Worm (Caenorhabditis elegans) whole organism, dauer: Measurements from ENCODE around the gene ZC190.8.
"Not testable (repeated sequence)": the region's sequence is repeated elsewhere in the genome, so short reads cannot be mapped to it uniquely, and the experiment has no call there.

Experiments
- unc-62 ChIP-seq: sonication (generic microtip); optimal IDR thresholded peaks from 2 replicates; lab custom pipeline; 2017; ENCODE audit warnings: missing biosample characterization, missing genetic modification reagents, missing genetic modification characterization

The ZC190.8 gene

ce11 chrV:8687707-8688106 is at the start of gene ZC190.8:
ZC190.8 (minus strand) TSS chrV:8687807.
- no peak for TF ChIP-seq unc-62

- no peak for TF ChIP-seq unc-62
These were observed 48.8 kb upstream of the ZC190.8 start, which contains the start of gene ZC196.3 for ce11 chrV:8736369-8736768. ZC196.3 (plus strand) TSS chrV:8736669.

ce11 chrV:8732934-8733333 is 45.3 kb upstream of the ZC190.8 start, which contains the start of gene ZC196.4:
ZC196.4 (plus strand) TSS chrV:8733106.
- TF ChIP-seq unc-62, result no peak

- no peak for TF ChIP-seq unc-62
These were observed 43.4 kb upstream of the ZC190.8 start for ce11 chrV:8730991-8731390.

- TF ChIP-seq unc-62, result no peak
These were observed 41.5 kb upstream of the ZC190.8 start, which contains the start of gene ZC196.5 for ce11 chrV:8729100-8729499. ZC196.5 (plus strand) TSS chrV:8729400.

ce11 chrV:8727077-8727476 is 39.5 kb upstream of the ZC190.8 start, which contains the start of gene ZC196.9:
ZC196.9 (minus strand) TSS chrV:8727177.
- no peak for TF ChIP-seq unc-62

- not testable (repeated sequence) for TF ChIP-seq unc-62
These were observed 38.6 kb upstream of the ZC190.8 start, which contains the start of gene droe-8 for ce11 chrV:8726228-8726627. droe-8 (plus strand) TSS chrV:8726528.

- not testable (repeated sequence) for TF ChIP-seq unc-62
These were observed 34.6 kb upstream of the ZC190.8 start, which contains the start of gene ZC196.8 for ce11 chrV:8722160-8722559. ZC196.8 (minus strand) TSS chrV:8722260.

- no peak for TF ChIP-seq unc-62
These were observed 30.8 kb upstream of the ZC190.8 start for ce11 chrV:8718399-8718798.

ce11 chrV:8716175-8716574 is 28.6 kb upstream of the ZC190.8 start, which contains the start of gene glr-5:
glr-5 (plus strand) TSS chrV:8716495.
- no peak for TF ChIP-seq unc-62

ce11 chrV:8711910-8712309 is 24.3 kb upstream of the ZC190.8 start, which contains the start of gene ZC178.2:
ZC178.2 (minus strand) TSS chrV:8712010.
- no peak for TF ChIP-seq unc-62

- TF ChIP-seq unc-62, result not testable (repeated sequence)
These were observed 8.6 kb upstream of the ZC190.8 start, which contains the start of gene ZC190.10 for ce11 chrV:8696218-8696617. ZC190.10 (minus strand) TSS chrV:8696318.

ce11 chrV:8686764-8687163 is 843 bp downstream of the ZC190.8 start, which contains the start of gene ZC190.7:
ZC190.7 (minus strand) TSS chrV:8686864.
- no peak for TF ChIP-seq unc-62

ce11 chrV:8683787-8684186 is 3.8 kb downstream of the ZC190.8 start:
- no peak for TF ChIP-seq unc-62

ce11 chrV:8682719-8683118 is 4.9 kb downstream of the ZC190.8 start, which contains the start of gene cln-3.3:
cln-3.3 (plus strand) TSS chrV:8683052.
- no peak for TF ChIP-seq unc-62

- TF ChIP-seq unc-62, result no peak
These were observed 6.6 kb downstream of the ZC190.8 start, which contains the start of gene ZC190.2 for ce11 chrV:8681050-8681449. ZC190.2 (plus strand) TSS chrV:8681350.

- TF ChIP-seq unc-62, result no peak
These were observed 10.4 kb downstream of the ZC190.8 start, which contains the start of gene ZC190.6 for ce11 chrV:8677193-8677592. ZC190.6 (minus strand) TSS chrV:8677293.

- TF ChIP-seq unc-62, result no peak
These were observed 14.1 kb downstream of the ZC190.8 start, which contains the start of gene ZC190.5 for ce11 chrV:8673498-8673897. ZC190.5 (minus strand) TSS chrV:8673598.
